Fruit fly (Drosophila melanogaster): ENCODE measurements around the gene GMF.
A peak's percentile ranks its signal among the peaks of the same experiment; 100 is the strongest.

Gene GMF

dm6 chr2L:16329102-16329520, 26.4 kb upstream of the GMF start, which contains the start of gene mRpL4 (continued):
- TF ChIP-seq CG32532 (GFP tag; IDR thresholded peaks at IDR 0.05) (no peak; the same call in 1 of the 2 replicates), stwl (tag; optimal IDR thresholded peaks at IDR 0.05) (peak; percentile 82), CG7786 (GFP tag; optimal IDR thresholded peaks at IDR 0.05) (peak; percentile 69), Aef1 (GFP tag; IDR thresholded peaks at IDR 0.05) (peak; percentile 57; the same call in 2 of the 3 replicates), sc (optimal IDR thresholded peaks at IDR 0.05) (no peak), sc (GFP tag; optimal IDR thresholded peaks at IDR 0.05) (peak; percentile 13), CG2120 (GFP tag; optimal IDR thresholded peaks at IDR 0.05) (peak; percentile 88), bsh (GFP tag; optimal IDR thresholded peaks at IDR 0.05) (peak in 1 of 2 experiments; percentile 64), sim (GFP tag; IDR thresholded peaks at IDR 0.05) (no peak), kni (GFP tag; optimal IDR thresholded peaks at IDR 0.05) (peak; percentile 24), CG6683 (GFP tag; optimal IDR thresholded peaks at IDR 0.05) (no peak), CG12155 (GFP tag; optimal IDR thresholded peaks at IDR 0.05) (peak; percentile 71), cato (GFP tag; optimal IDR thresholded peaks at IDR 0.05; ENCODE audit: borderline replicate concordance) (peak; percentile 50), sna (GFP tag; IDR thresholded peaks at IDR 0.05; ENCODE audit: partially characterized antibody) (peak; percentile 99), CG13775 (GFP tag; optimal IDR thresholded peaks at IDR 0.05) (peak; percentile 56), Dll (GFP tag; IDR thresholded peaks at IDR 0.05; ENCODE audit: partially characterized antibody) (peak; percentile 99), CG4328 (GFP tag; optimal IDR thresholded peaks at IDR 0.05) (peak; percentile 6), aop (GFP tag; IDR thresholded peaks at IDR 0.05) (no peak), CG10543 (GFP tag; optimal IDR thresholded peaks at IDR 0.05) (peak; percentile 25), Oaz (GFP tag; IDR thresholded peaks at IDR 0.05) (peak; percentile 58), HLHmδ (GFP tag; optimal IDR thresholded peaks at IDR 0.05) (no peak), Nf-YB (GFP tag; optimal IDR thresholded peaks at IDR 0.05) (peak; percentile 6), CG10209 (GFP tag; optimal IDR thresholded peaks at IDR 0.05) (peak; percentile 42), CG12744 (GFP tag; optimal IDR thresholded peaks at IDR 0.05) (peak; percentile 47), Stat92E (GFP tag; optimal IDR thresholded peaks at IDR 0.05) (no peak), CG11695 (GFP tag; IDR thresholded peaks at IDR 0.05) (0 out of 3 replicates have a peak, but pooled peaks have one; percentile 32), Ssrp (tag; optimal IDR thresholded peaks at IDR 0.05) (peak; percentile 42), CG7928 (GFP tag; optimal IDR thresholded peaks at IDR 0.05) (no peak), Asciz (GFP tag; optimal IDR thresholded peaks at IDR 0.05) (no peak), z (GFP tag; IDR thresholded peaks at IDR 0.05) (no peak), CG9797 (GFP tag; optimal IDR thresholded peaks at IDR 0.05) (no peak), Eip74EF (GFP tag; optimal IDR thresholded peaks at IDR 0.05) (no peak), Sox102F (GFP tag; optimal IDR thresholded peaks at IDR 0.05) (peak; percentile 62), dati (GFP tag; IDR thresholded peaks at IDR 0.05) (no peak), wor (GFP tag; IDR thresholded peaks at IDR 0.05) (no peak), CG14667 (GFP tag; IDR thresholded peaks at IDR 0.05) (no peak), CG11093 (GFP tag; IDR thresholded peaks at IDR 0.05) (peak; percentile 18; the same call in 1 of the 3 replicates), CG17328 (GFP tag; IDR thresholded peaks at IDR 0.05) (peak; percentile 50; the same call in 1 of the 2 replicates), CG9609 (GFP tag; optimal IDR thresholded peaks at IDR 0.05) (peak; percentile 75), CG12299 (tag; optimal IDR thresholded peaks at IDR 0.05) (no peak), mirr (GFP tag; optimal IDR thresholded peaks at IDR 0.05) (no peak), CG10431 (GFP tag; optimal IDR thresholded peaks at IDR 0.05) (no peak), nerfin-1 (tag; optimal IDR thresholded peaks at IDR 0.05) (no peak), Med (GFP tag) (no peak), gcm (GFP tag; optimal IDR thresholded peaks at IDR 0.05) (no peak), CG14050 (GFP tag; IDR thresholded peaks at IDR 0.05) (no peak), Doc3 (GFP tag; IDR thresholded peaks at IDR 0.05; ENCODE audit: partially characterized antibody) (peak; percentile 99), CG17802 (tag; optimal IDR thresholded peaks at IDR 0.05) (peak; percentile 53), abd-A (tag; optimal IDR thresholded peaks at IDR 0.05) (no peak)

Data from whole organism, embryonic.